Fruit fly (Drosophila melanogaster) whole organism, embryonic: ENCODE data around the gene Col4a1.

Source experiments
- Asciz ChIP-seq: fragments of 200-800 bp; sonication (Bioruptor generic); optimal IDR thresholded peaks from 2 replicates; lab custom pipeline; 2017; ENCODE audit warnings: missing biosample characterization, mild to moderate bottlenecking, missing genetic modification characterization, missing genetic modification reagents
- B-H2 ChIP-seq: fragments of 200-800 bp; sonication (Bioruptor generic); optimal IDR thresholded peaks from 2 replicates; lab custom pipeline; 2018; ENCODE audit warnings: missing biosample characterization, mild to moderate bottlenecking, missing genetic modification characterization
- Bgb ChIP-seq: fragments of 200-800 bp; sonication (Bioruptor generic); IDR thresholded peaks from 2 replicates; pipeline ENCODE4 v1.3.6; 2022; ENCODE audit warnings: missing biosample characterization, missing genetic modification characterization; ENCODE audit not compliant: partially characterized antibody
- CG11398 ChIP-seq: fragments of 200-800 bp; sonication (Bioruptor generic); optimal IDR thresholded peaks from 2 replicates; lab custom pipeline; 2016; ENCODE audit warnings: missing biosample characterization, missing genetic modification characterization
- CG11723 ChIP-seq: fragments of 200-800 bp; sonication (Bioruptor generic); optimal IDR thresholded peaks from 2 replicates; lab custom pipeline; 2017; ENCODE audit warnings: missing biosample characterization, mild to moderate bottlenecking, missing genetic modification characterization
- CG12942 ChIP-seq: fragments of 200-800 bp; sonication (Bioruptor generic); optimal IDR thresholded peaks from 3 replicates; lab custom pipeline; 2016; ENCODE audit warnings: missing biosample characterization, missing genetic modification characterization
- CG13287 ChIP-seq: fragments of 200-800 bp; sonication (Bioruptor generic); IDR thresholded peaks from 2 replicates; pipeline ENCODE4 v1.3.6; 2022; ENCODE audit warnings: missing biosample characterization, missing genetic modification characterization; ENCODE audit not compliant: partially characterized antibody
- CG13424 ChIP-seq: fragments of 200-800 bp; sonication (Bioruptor generic); optimal IDR thresholded peaks from 2 replicates; lab custom pipeline; 2019; ENCODE audit warnings: missing biosample characterization, mild to moderate bottlenecking, missing genetic modification characterization, moderate library complexity
- CG14860 ChIP-seq: fragments of 200-800 bp; sonication (Bioruptor generic); IDR thresholded peaks from 3 replicates; pipeline ENCODE4 v1.3.6; 2022; ENCODE audit warnings: missing biosample characterization, missing genetic modification characterization; ENCODE audit not compliant: partially characterized antibody
- CG15479 ChIP-seq: fragments of 200-800 bp; sonication (Bioruptor generic); optimal IDR thresholded peaks from 3 replicates; lab custom pipeline; 2019; ENCODE audit warnings: missing biosample characterization, mild to moderate bottlenecking, missing genetic modification characterization, moderate library complexity
- CG17385 ChIP-seq: fragments of 200-800 bp; sonication (Bioruptor generic); optimal IDR thresholded peaks from 3 replicates; lab custom pipeline; 2018; ENCODE audit warnings: missing biosample characterization, mild to moderate bottlenecking, missing genetic modification characterization
- CG17829 ChIP-seq: fragments of 200-800 bp; optimal IDR thresholded peaks from 2 replicates; lab custom pipeline; 2019; ENCODE audit warnings: missing biosample characterization, mild to moderate bottlenecking, missing genetic modification characterization, moderate library complexity
- CG2129 ChIP-seq: fragments of 200-800 bp; sonication (Bioruptor generic); IDR thresholded peaks from 2 replicates; pipeline ENCODE4 v1.3.6; 2022; ENCODE audit warnings: missing biosample characterization, missing genetic modification characterization; ENCODE audit not compliant: partially characterized antibody
- CG3281 ChIP-seq: fragments of 200-800 bp; sonication (Bioruptor generic); optimal IDR thresholded peaks from 3 replicates; lab custom pipeline; 2017; ENCODE audit warnings: missing biosample characterization, mild to moderate bottlenecking, missing genetic modification characterization
- CG3995 ChIP-seq: fragments of 200-800 bp; sonication (Bioruptor generic); optimal IDR thresholded peaks from 3 replicates; lab custom pipeline; 2016; ENCODE audit warnings: missing biosample characterization, missing genetic modification characterization
- CG4820 ChIP-seq: fragments of 200-800 bp; sonication (Bioruptor generic); optimal IDR thresholded peaks from 3 replicates; lab custom pipeline; 2016; ENCODE audit warnings: missing biosample characterization, missing genetic modification characterization
- CG6689 ChIP-seq: fragments of 200-800 bp; sonication (Bioruptor generic); IDR thresholded peaks from 2 replicates; pipeline ENCODE4 v1.3.6; 2022; ENCODE audit warnings: missing biosample characterization, missing genetic modification characterization
- CG7556 ChIP-seq: fragments of 200-800 bp; sonication (Bioruptor generic); optimal IDR thresholded peaks from 2 replicates; lab custom pipeline; 2017; ENCODE audit warnings: missing biosample characterization, mild to moderate bottlenecking, missing genetic modification characterization
- CG7786 ChIP-seq: fragments of 200-800 bp; sonication (Bioruptor generic); optimal IDR thresholded peaks from 2 replicates; lab custom pipeline; 2016; ENCODE audit warnings: missing biosample characterization, missing genetic modification characterization
- CG7839 ChIP-seq: fragments of 200-800 bp; sonication (Bioruptor generic); optimal IDR thresholded peaks from 3 replicates; lab custom pipeline; 2018; ENCODE audit warnings: missing biosample characterization, mild to moderate bottlenecking, missing genetic modification characterization, moderate library complexity
- CG8290 ChIP-seq, 3 experiments: fragments of 200-800 bp; sonication (Bioruptor generic); optimal IDR thresholded peaks; 2 replicates each; lab custom pipeline; 2016 to 2019; ENCODE audit warnings: missing biosample characterization in 3 of 3, missing genetic modification characterization in 3 of 3, mild to moderate bottlenecking in 2 of 3, moderate library complexity in 1 of 3
- CG8359 ChIP-seq: fragments of 200-800 bp; sonication (Bioruptor generic); optimal IDR thresholded peaks from 2 replicates; lab custom pipeline; 2017; ENCODE audit warnings: missing biosample characterization, mild to moderate bottlenecking, missing genetic modification characterization, borderline replicate concordance
- CG9817 ChIP-seq: fragments of 200-800 bp; sonication (Bioruptor generic); optimal IDR thresholded peaks from 2 replicates; lab custom pipeline; 2018; ENCODE audit warnings: missing biosample characterization, mild to moderate bottlenecking, missing genetic modification characterization, moderate library complexity
- D19A ChIP-seq: fragments of 200-800 bp; optimal IDR thresholded peaks from 3 replicates; lab custom pipeline; 2019; ENCODE audit warnings: missing biosample characterization, mild to moderate bottlenecking, missing genetic modification characterization, moderate library complexity
- Dref ChIP-seq: fragments of 200-800 bp; sonication (Bioruptor generic); IDR thresholded peaks from 2 replicates; pipeline ENCODE4 v1.3.6; 2022; ENCODE audit warnings: missing biosample characterization, missing genetic modification characterization
- Ets65A ChIP-seq: fragments of 200-800 bp; sonication (Bioruptor generic); peaks from one replicate; lab custom pipeline; 2016; ENCODE audit warnings: missing biosample characterization, missing genetic modification characterization
- Fer2 ChIP-seq: fragments of 200-800 bp; sonication (Bioruptor generic); optimal IDR thresholded peaks from 2 replicates; lab custom pipeline; 2018; ENCODE audit warnings: missing biosample characterization, mild to moderate bottlenecking, missing genetic modification characterization, moderate library complexity
- Ptx1 ChIP-seq: fragments of 200-800 bp; sonication (Bioruptor generic); IDR thresholded peaks from 2 replicates; pipeline ENCODE4 v1.3.6; 2022; ENCODE audit warnings: missing biosample characterization, missing genetic modification characterization
- Rfx ChIP-seq: fragments of 200-800 bp; sonication (Bioruptor generic); IDR thresholded peaks from 2 replicates; pipeline ENCODE4 v1.3.6; 2022; ENCODE audit warnings: missing biosample characterization, missing genetic modification characterization
- Six4 ChIP-seq: fragments of 200-800 bp; sonication (Bioruptor generic); optimal IDR thresholded peaks from 2 replicates; lab custom pipeline; 2016; ENCODE audit warnings: missing biosample characterization, missing genetic modification characterization
- al ChIP-seq: fragments of 200-800 bp; sonication (Bioruptor generic); IDR thresholded peaks from 2 replicates; pipeline ENCODE4 v1.3.6; 2022; ENCODE audit warnings: missing biosample characterization, missing genetic modification characterization
- bbx ChIP-seq: fragments of 200-800 bp; sonication (Bioruptor generic); IDR thresholded peaks from 2 replicates; pipeline ENCODE4 v1.3.6; 2022; ENCODE audit warnings: missing biosample characterization, missing genetic modification characterization; ENCODE audit not compliant: partially characterized antibody
- caup ChIP-seq: fragments of 200-800 bp; sonication (Bioruptor generic); optimal IDR thresholded peaks from 3 replicates; lab custom pipeline; 2017; ENCODE audit warnings: missing biosample characterization, mild to moderate bottlenecking, missing genetic modification characterization, moderate library complexity; ENCODE audit not compliant: severe bottlenecking
- chm ChIP-seq: fragments of 200-800 bp; sonication (Bioruptor generic); IDR thresholded peaks from 2 replicates; pipeline ENCODE4 v1.3.6; 2022; ENCODE audit warnings: missing biosample characterization, missing genetic modification characterization
- croc ChIP-seq: fragments of 200-800 bp; sonication (Bioruptor generic); conservative IDR thresholded peaks from 3 replicates; pipeline ENCODE4 v1.3.6; 2022; ENCODE audit warnings: missing biosample characterization, missing genetic modification characterization
- cwo ChIP-seq: fragments of 200-800 bp; sonication (Bioruptor generic); optimal IDR thresholded peaks from 3 replicates; lab custom pipeline; 2017; ENCODE audit warnings: missing biosample characterization, missing genetic modification characterization, mild to moderate bottlenecking, moderate library complexity, missing genetic modification reagents
- dimm ChIP-seq: fragments of 200-800 bp; sonication (Bioruptor generic); IDR thresholded peaks from 2 replicates; pipeline ENCODE4 v1.3.6; 2022; ENCODE audit warnings: missing biosample characterization, missing genetic modification characterization
- dm ChIP-seq: fragments of 200-800 bp; sonication (Bioruptor generic); optimal IDR thresholded peaks from 3 replicates; lab custom pipeline; 2016; ENCODE audit warnings: missing biosample characterization, missing genetic modification characterization
- gce ChIP-seq: fragments of 200-800 bp; sonication (Bioruptor generic); IDR thresholded peaks from 3 replicates; pipeline ENCODE4 v1.3.6; 2022; ENCODE audit warnings: missing biosample characterization, missing genetic modification characterization
- gcm ChIP-seq: fragments of 200-800 bp; sonication (Bioruptor generic); optimal IDR thresholded peaks from 2 replicates; lab custom pipeline; 2019; ENCODE audit warnings: missing biosample characterization, mild to moderate bottlenecking, missing genetic modification characterization, moderate library complexity
- knrl ChIP-seq: fragments of 200-800 bp; sonication (Bioruptor generic); IDR thresholded peaks from 3 replicates; pipeline ENCODE4 v1.3.6; 2022; ENCODE audit warnings: missing biosample characterization, missing genetic modification characterization; ENCODE audit not compliant: partially characterized antibody
- lov ChIP-seq, 2 experiments: fragments of 200-800 bp in 1 of 2; fragments of >200 bp in 1 of 2; sonication (Bioruptor generic) in 1 of 2; IDR thresholded peaks in 1 of 2; optimal IDR thresholded peaks in 1 of 2; 2 replicates in 1 of 2; 3 replicates in 1 of 2; pipeline versions ENCODE4 v1.3.6 to Lab custom; 2017 to 2022; ENCODE audit warnings: missing biosample characterization in 1 of 2, missing genetic modification characterization in 1 of 2
- mirr ChIP-seq: fragments of 200-800 bp; sonication (Bioruptor generic); optimal IDR thresholded peaks from 3 replicates; lab custom pipeline; 2018; ENCODE audit warnings: missing biosample characterization, mild to moderate bottlenecking, missing genetic modification characterization
- odd ChIP-seq: fragments of 200-800 bp; sonication (Bioruptor generic); optimal IDR thresholded peaks from 2 replicates; lab custom pipeline; 2017; ENCODE audit warnings: missing biosample characterization, mild to moderate bottlenecking, missing genetic modification characterization
- pho ChIP-seq: fragments of 200-800 bp; sonication (Bioruptor generic); optimal IDR thresholded peaks from 2 replicates; lab custom pipeline; 2016; ENCODE audit warnings: missing biosample characterization, missing genetic modification characterization
- prd ChIP-seq, 3 experiments: fragments of >200 bp in 2 of 3; fragments of 200-800 bp in 1 of 3; sonication (Bioruptor generic) in 1 of 3; optimal IDR thresholded peaks in 2 of 3; IDR thresholded peaks in 1 of 3; 2 replicates in 2 of 3; 3 replicates in 1 of 3; pipeline versions ENCODE4 v1.3.6 to Lab custom; 2017 to 2022; ENCODE audit warnings: missing biosample characterization in 1 of 3, missing genetic modification characterization in 1 of 3
- sens ChIP-seq: fragments of 200-800 bp; sonication (Bioruptor generic); peaks from one replicate; lab custom pipeline; 2016; ENCODE audit warnings: missing biosample characterization, missing genetic modification characterization

Col4a1 gene

dm6 chr2L:5059645-5060254, 30.3 kb downstream of the Col4a1 start, which contains the start of gene Rpn11 (continued):
- TF ChIP-seq croc (GFP tag; lab: Robert Waterston, UW): peak; percentile 21; the same call in 1 of the 3 replicates
- TF ChIP-seq CG15479 (GFP tag; lab: Kevin White, UChicago): no peak
- peak; percentile 36 for TF ChIP-seq CG8290 (GFP tag; optimal IDR thresholded peaks at IDR 0.05; lab: Kevin White, UChicago)
- TF ChIP-seq CG8290 (tag; optimal IDR thresholded peaks at IDR 0.05; lab: Kevin White, UChicago): peak; percentile 16 to 58
- TF ChIP-seq al (GFP tag; lab: Robert Waterston, UW): no peak
- TF ChIP-seq Dref (GFP tag; lab: Robert Waterston, UW): peak; percentile 77
- peak; percentile 35 for TF ChIP-seq CG6689 (GFP tag; lab: Robert Waterston, UW)
- TF ChIP-seq sens: peak; percentile 95
- peak; percentile 30 for TF ChIP-seq CG11723
- peak; percentile 58 for TF ChIP-seq CG17385 (GFP tag; lab: Kevin White, UChicago)
- TF ChIP-seq Rfx (GFP tag; lab: Robert Waterston, UW): peak; percentile 52; the same call in 1 of the 2 replicates
- TF ChIP-seq caup (GFP tag; lab: Kevin White, UChicago): peak; percentile 29
- TF ChIP-seq Six4 (GFP tag; lab: Kevin White, UChicago): peak; percentile 46
- 0 out of 2 replicates have a peak, but pooled peaks have one; percentile 38 for TF ChIP-seq CG2129
- peak; percentile 36; the same call in 1 of the 2 replicates for TF ChIP-seq Bgb (GFP tag; lab: Robert Waterston, UW)
- no peak for TF ChIP-seq chm
- TF ChIP-seq lov (optimal IDR thresholded peaks at IDR 0.05; lab: Kevin White, UChicago): no peak
- TF ChIP-seq lov (GFP tag; IDR thresholded peaks at IDR 0.05; lab: Robert Waterston, UW): no peak
- peak; percentile 39 for TF ChIP-seq CG3995 (GFP tag; lab: Kevin White, UChicago)
- TF ChIP-seq Ptx1 (GFP tag; lab: Robert Waterston, UW): peak; percentile 58
- TF ChIP-seq Ets65A (GFP tag; lab: Kevin White, UChicago): peak; percentile 59
- TF ChIP-seq CG3281 (GFP tag; lab: Kevin White, UChicago): peak; percentile 54
- no peak for TF ChIP-seq pho
- TF ChIP-seq CG17829 (tag; lab: Kevin White, UChicago): peak; percentile 72
- peak; percentile 67 for TF ChIP-seq CG9817 (tag; lab: Kevin White, UChicago)
- peak; percentile 71 for TF ChIP-seq CG7839 (tag; lab: Kevin White, UChicago)
- TF ChIP-seq bbx (GFP tag; lab: Robert Waterston, UW): peak; percentile 26; the same call in 1 of the 2 replicates
- TF ChIP-seq CG14860 (GFP tag; lab: Robert Waterston, UW): 0 out of 3 replicates have a peak, but pooled peaks have one; percentile 32
- TF ChIP-seq B-H2 (GFP tag; lab: Kevin White, UChicago): peak; percentile 59
- peak; percentile 72 for TF ChIP-seq CG7556
- TF ChIP-seq CG11398 (GFP tag; lab: Kevin White, UChicago): peak; percentile 15
- TF ChIP-seq D19A (tag; lab: Kevin White, UChicago): peak; percentile 37
- TF ChIP-seq cwo: peak; percentile 27
- TF ChIP-seq dm (GFP tag; lab: Kevin White, UChicago): no peak
- no peak for TF ChIP-seq prd (optimal IDR thresholded peaks at IDR 0.05; lab: Kevin White, UChicago)
- TF ChIP-seq prd (GFP tag; IDR thresholded peaks at IDR 0.05; lab: Robert Waterston, UW): peak; percentile 50
- no peak for TF ChIP-seq dimm (GFP tag; lab: Robert Waterston, UW)
- TF ChIP-seq Asciz (GFP tag; lab: Kevin White, UChicago): peak; percentile 15
- peak; percentile 25 for TF ChIP-seq CG12942 (GFP tag; lab: Kevin White, UChicago)
- TF ChIP-seq CG7786 (GFP tag; lab: Kevin White, UChicago): peak; percentile 29
- TF ChIP-seq CG4820: peak; percentile 52
- TF ChIP-seq gce (GFP tag; lab: Robert Waterston, UW): no peak
- TF ChIP-seq CG13287 (GFP tag; lab: Robert Waterston, UW): peak; percentile 63
- TF ChIP-seq gcm (GFP tag; lab: Kevin White, UChicago): peak; percentile 36
- TF ChIP-seq CG13424 (tag; lab: Kevin White, UChicago): peak; percentile 70
- TF ChIP-seq mirr (GFP tag; lab: Kevin White, UChicago): peak; percentile 8
- peak; percentile 0 for TF ChIP-seq odd
- TF ChIP-seq Fer2 (tag; lab: Kevin White, UChicago): peak; percentile 41
- peak; percentile 8 for TF ChIP-seq CG8359 (GFP tag; lab: Kevin White, UChicago)
- TF ChIP-seq knrl (GFP tag; lab: Robert Waterston, UW): peak; percentile 39; the same call in 2 of the 3 replicates
